Worm (Caenorhabditis elegans) whole organism, L4 larva: ENCODE measurements around the gene dhps-1.

ENCODE experiments used
- D1046.2 ChIP-seq: fragments of 200-800 bp; sonication (Bioruptor generic); IDR thresholded peaks from 2 replicates; pipeline ENCODE4 v1.3.6; 2022; ENCODE audit warnings: missing genetic modification characterization, missing compliant biosample characterization
- F49E8.2 ChIP-seq: sonication (generic microtip); optimal IDR thresholded peaks from 2 replicates; lab custom pipeline; 2016; ENCODE audit warnings: missing compliant biosample characterization, mild to moderate bottlenecking, missing genetic modification characterization, borderline replicate concordance
- R02D3.7 ChIP-seq: fragments of 150-350 bp; sonication (generic microtip); optimal IDR thresholded peaks from 3 replicates; lab custom pipeline; 2014; ENCODE audit warnings: missing biosample characterization, missing genetic modification characterization
- T20F7.1 ChIP-seq: fragments of 200-800 bp; sonication (Bioruptor generic); optimal IDR thresholded peaks from 2 replicates; lab custom pipeline; 2018; ENCODE audit warnings: mild to moderate bottlenecking, missing genetic modification characterization, missing compliant biosample characterization
- T26A8.4 ChIP-seq: fragments of 200-800 bp; sonication (Bioruptor generic); IDR thresholded peaks from 2 replicates; pipeline ENCODE4 v1.3.6; 2022; ENCODE audit warnings: missing genetic modification characterization, missing compliant biosample characterization
- Y48G9A.11 ChIP-seq: fragments of 200-800 bp; sonication (Bioruptor generic); IDR thresholded peaks from 2 replicates; pipeline ENCODE4 v1.3.6; 2022; ENCODE audit warnings: missing genetic modification reagents, missing genetic modification characterization, missing compliant biosample characterization
- aha-1 ChIP-seq: fragments of 150-350 bp; peaks from one replicate; lab custom pipeline; 2014; ENCODE audit warnings: missing biosample characterization, missing genetic modification characterization
- arid-1 ChIP-seq: fragments of 200-800 bp; sonication (Bioruptor generic); conservative IDR thresholded peaks from 2 replicates; pipeline ENCODE4 v1.3.6; 2022; ENCODE audit warnings: missing genetic modification reagents, missing genetic modification characterization, missing compliant biosample characterization
- ceh-82 ChIP-seq: sonication (generic microtip); optimal IDR thresholded peaks from 2 replicates; lab custom pipeline; 2017; ENCODE audit warnings: missing biosample characterization, missing genetic modification characterization
- ces-1 ChIP-seq: fragments of 150-350 bp; sonication (generic microtip); optimal IDR thresholded peaks from 4 replicates; lab custom pipeline; 2014; ENCODE audit warnings: missing biosample characterization, missing genetic modification reagents, missing genetic modification characterization
- ctbp-1 ChIP-seq: fragments of 200-800 bp; sonication (Bioruptor generic); IDR thresholded peaks from 2 replicates; pipeline ENCODE4 v1.3.6; 2022; ENCODE audit warnings: missing genetic modification reagents, missing genetic modification characterization, missing compliant biosample characterization
- daf-16 ChIP-seq, 3 experiments: sonication (generic microtip); optimal IDR thresholded peaks; 2 replicates each; lab custom pipeline; 2016 to 2017; ENCODE audit warnings: missing genetic modification characterization in 3 of 3, missing genetic modification reagents in 3 of 3, mild to moderate bottlenecking in 2 of 3, missing compliant biosample characterization in 2 of 3, missing biosample characterization in 1 of 3, moderate library complexity in 1 of 3
- daf-8 ChIP-seq: fragments of 200-800 bp; sonication (Bioruptor generic); IDR thresholded peaks from 2 replicates; pipeline ENCODE4 v1.3.6; 2022; ENCODE audit warnings: missing genetic modification characterization, missing compliant biosample characterization
- duxl-1 ChIP-seq: sonication (generic microtip); optimal IDR thresholded peaks from 2 replicates; lab custom pipeline; 2016; ENCODE audit warnings: mild to moderate bottlenecking, missing genetic modification characterization, moderate library complexity, missing compliant biosample characterization; ENCODE audit not compliant: poor library complexity
- dve-1 ChIP-seq: sonication (generic microtip); optimal IDR thresholded peaks from 2 replicates; lab custom pipeline; 2017; ENCODE audit warnings: antibody characterized with exemption, mild to moderate bottlenecking, missing genetic modification characterization, missing compliant biosample characterization; ENCODE audit not compliant: insufficient read depth
- egl-27 ChIP-seq: sonication (generic microtip); optimal IDR thresholded peaks from 3 replicates; lab custom pipeline; 2017; ENCODE audit warnings: missing biosample characterization, missing genetic modification reagents, missing genetic modification characterization
- hif-1 ChIP-seq, 2 experiments: sonication (generic microtip); optimal IDR thresholded peaks; 2 replicates each; lab custom pipeline; 2016 to 2017; ENCODE audit warnings: missing compliant biosample characterization in 2 of 2, missing genetic modification characterization in 2 of 2, missing genetic modification reagents in 2 of 2, missing genotype in 2 of 2, mild to moderate bottlenecking in 1 of 2
- hlh-11 ChIP-seq: fragments of 200-800 bp; sonication (Bioruptor generic); optimal IDR thresholded peaks from 2 replicates; lab custom pipeline; 2018; ENCODE audit warnings: mild to moderate bottlenecking, missing genetic modification characterization, missing compliant biosample characterization
- jun-1 ChIP-seq: fragments of 150-350 bp; optimal IDR thresholded peaks from 2 replicates; lab custom pipeline; 2014; ENCODE audit warnings: missing biosample characterization, missing genetic modification reagents, missing genetic modification characterization
- lim-7 ChIP-seq: fragments of 200-800 bp; sonication (Bioruptor generic); IDR thresholded peaks from 2 replicates; pipeline ENCODE4 v1.3.6; 2022; ENCODE audit warnings: missing genetic modification characterization, missing compliant biosample characterization
- lin-13 ChIP-seq: fragments of 150-350 bp; optimal IDR thresholded peaks from 2 replicates; lab custom pipeline; 2014; ENCODE audit warnings: missing biosample characterization, missing genetic modification reagents, missing genetic modification characterization
- lin-38 ChIP-seq: fragments of 200-800 bp; sonication (Bioruptor generic); IDR thresholded peaks from 2 replicates; pipeline ENCODE4 v1.3.6; 2022; ENCODE audit warnings: missing genetic modification reagents, missing genetic modification characterization, missing compliant biosample characterization
- lin-39 ChIP-seq: fragments of 150-350 bp; optimal IDR thresholded peaks from 2 replicates; lab custom pipeline; 2014; ENCODE audit warnings: missing biosample characterization, missing genetic modification reagents, missing genetic modification characterization
- lsy-2 ChIP-seq, 2 experiments: fragments of 150-350 bp in 1 of 2; sonication (generic microtip) in 1 of 2; optimal IDR thresholded peaks; 2 replicates each; lab custom pipeline; 2014 to 2017; ENCODE audit warnings: missing biosample characterization in 2 of 2, missing genetic modification characterization in 2 of 2
- madf-5 ChIP-seq, 2 experiments: fragments of 200-800 bp; sonication (Bioruptor generic); IDR thresholded peaks; 2 replicates each; pipeline ENCODE4 v1.3.6; 2022; ENCODE audit warnings: missing compliant biosample characterization in 2 of 2, missing genetic modification characterization in 2 of 2
- mdt-29 ChIP-seq: fragments of 200-800 bp; sonication (Bioruptor generic); IDR thresholded peaks from 2 replicates; pipeline ENCODE4 v1.3.6; 2022; ENCODE audit warnings: missing genetic modification reagents, missing genetic modification characterization, missing compliant biosample characterization
- mes-2 ChIP-seq: sonication (generic microtip); optimal IDR thresholded peaks from 2 replicates; lab custom pipeline; 2016; ENCODE audit warnings: missing genotype, mild to moderate bottlenecking, missing genetic modification characterization, missing compliant biosample characterization; ENCODE audit not compliant: poor library complexity, severe bottlenecking
- mxl-2 ChIP-seq: fragments of 200-800 bp; sonication (Bioruptor generic); conservative IDR thresholded peaks from 2 replicates; pipeline ENCODE4 v1.3.6; 2022; ENCODE audit warnings: missing genetic modification reagents, missing genetic modification characterization, missing compliant biosample characterization
- nhr-102 ChIP-seq: sonication (generic microtip); optimal IDR thresholded peaks from 2 replicates; lab custom pipeline; 2016; ENCODE audit warnings: mild to moderate bottlenecking, missing genetic modification characterization, moderate library complexity, missing compliant biosample characterization
- nhr-28 ChIP-seq: fragments of 150-350 bp; optimal IDR thresholded peaks from 2 replicates; lab custom pipeline; 2014; ENCODE audit warnings: missing biosample characterization, missing genetic modification characterization
- nhr-42 ChIP-seq: fragments of 200-800 bp; sonication (Bioruptor generic); IDR thresholded peaks from 2 replicates; pipeline ENCODE4 v1.3.6; 2022; ENCODE audit warnings: missing genetic modification characterization, missing compliant biosample characterization
- nhr-48 ChIP-seq: sonication (generic microtip); optimal IDR thresholded peaks from 2 replicates; lab custom pipeline; 2016; ENCODE audit warnings: mild to moderate bottlenecking, missing genetic modification characterization, missing compliant biosample characterization
- nhr-77 ChIP-seq: fragments of 150-350 bp; optimal IDR thresholded peaks from 2 replicates; lab custom pipeline; 2014; ENCODE audit warnings: missing biosample characterization, missing genetic modification characterization
- pqm-1 ChIP-seq: sonication (generic microtip); optimal IDR thresholded peaks from 2 replicates; lab custom pipeline; 2017; ENCODE audit warnings: missing biosample characterization, missing genetic modification characterization
- rbr-2 ChIP-seq: sonication (generic microtip); optimal IDR thresholded peaks from 2 replicates; lab custom pipeline; 2016; ENCODE audit warnings: missing genotype, missing genetic modification characterization, missing compliant biosample characterization
- saeg-2 ChIP-seq: fragments of 200-800 bp; sonication (Bioruptor generic); IDR thresholded peaks from 2 replicates; pipeline ENCODE4 v1.3.6; 2022; ENCODE audit warnings: missing genetic modification reagents, missing genetic modification characterization, missing compliant biosample characterization
- sdz-12 ChIP-seq: fragments of 200-800 bp; sonication (Bioruptor generic); optimal IDR thresholded peaks from 2 replicates; lab custom pipeline; 2018; ENCODE audit warnings: mild to moderate bottlenecking, missing genetic modification characterization, missing compliant biosample characterization
- skn-1 ChIP-seq: fragments of 150-350 bp; optimal IDR thresholded peaks from 2 replicates; lab custom pipeline; 2014; ENCODE audit warnings: missing biosample characterization, missing genetic modification characterization
- snpc-1.2 ChIP-seq: fragments of 200-800 bp; sonication (Bioruptor generic); IDR thresholded peaks from 2 replicates; pipeline ENCODE4 v1.3.6; 2022; ENCODE audit warnings: missing genetic modification reagents, missing genetic modification characterization, missing compliant biosample characterization
- spr-3 ChIP-seq: fragments of 200-800 bp; sonication (Bioruptor generic); optimal IDR thresholded peaks from 2 replicates; lab custom pipeline; 2018; ENCODE audit warnings: mild to moderate bottlenecking, missing genetic modification characterization, missing compliant biosample characterization
- tag-97 ChIP-seq: fragments of 200-800 bp; sonication (Bioruptor generic); IDR thresholded peaks from 2 replicates; pipeline ENCODE4 v1.3.6; 2022; ENCODE audit warnings: missing genetic modification characterization, missing compliant biosample characterization
- tra-1 ChIP-seq: fragments of 200-800 bp; sonication (Bioruptor generic); IDR thresholded peaks from 2 replicates; pipeline ENCODE4 v1.3.6; 2022; ENCODE audit warnings: missing genetic modification reagents, missing genetic modification characterization, missing compliant biosample characterization
- unc-130 ChIP-seq: sonication (generic microtip); optimal IDR thresholded peaks from 2 replicates; lab custom pipeline; 2016; ENCODE audit warnings: missing genetic modification reagents, missing genetic modification characterization, missing compliant biosample characterization
- unc-62 ChIP-seq, 3 experiments: fragments of 150-350 bp in 1 of 3; sonication (generic microtip); optimal IDR thresholded peaks in 2 of 3; peaks in 1 of 3; 1 replicate in 1 of 3; 2 replicates in 2 of 3; lab custom pipeline; 2014 to 2017; ENCODE audit warnings: missing biosample characterization in 3 of 3, missing genetic modification characterization in 3 of 3, missing genetic modification reagents in 3 of 3, missing genotype in 1 of 3
- zag-1 ChIP-seq: fragments of 150-350 bp; optimal IDR thresholded peaks from 2 replicates; lab custom pipeline; 2014; ENCODE audit warnings: missing biosample characterization, missing genetic modification characterization
- zip-11 ChIP-seq: fragments of 200-800 bp; sonication (Bioruptor generic); IDR thresholded peaks from 2 replicates; pipeline ENCODE4 v1.3.6; 2022; ENCODE audit warnings: missing genetic modification characterization, missing compliant biosample characterization

Gene dhps-1

DNA sequence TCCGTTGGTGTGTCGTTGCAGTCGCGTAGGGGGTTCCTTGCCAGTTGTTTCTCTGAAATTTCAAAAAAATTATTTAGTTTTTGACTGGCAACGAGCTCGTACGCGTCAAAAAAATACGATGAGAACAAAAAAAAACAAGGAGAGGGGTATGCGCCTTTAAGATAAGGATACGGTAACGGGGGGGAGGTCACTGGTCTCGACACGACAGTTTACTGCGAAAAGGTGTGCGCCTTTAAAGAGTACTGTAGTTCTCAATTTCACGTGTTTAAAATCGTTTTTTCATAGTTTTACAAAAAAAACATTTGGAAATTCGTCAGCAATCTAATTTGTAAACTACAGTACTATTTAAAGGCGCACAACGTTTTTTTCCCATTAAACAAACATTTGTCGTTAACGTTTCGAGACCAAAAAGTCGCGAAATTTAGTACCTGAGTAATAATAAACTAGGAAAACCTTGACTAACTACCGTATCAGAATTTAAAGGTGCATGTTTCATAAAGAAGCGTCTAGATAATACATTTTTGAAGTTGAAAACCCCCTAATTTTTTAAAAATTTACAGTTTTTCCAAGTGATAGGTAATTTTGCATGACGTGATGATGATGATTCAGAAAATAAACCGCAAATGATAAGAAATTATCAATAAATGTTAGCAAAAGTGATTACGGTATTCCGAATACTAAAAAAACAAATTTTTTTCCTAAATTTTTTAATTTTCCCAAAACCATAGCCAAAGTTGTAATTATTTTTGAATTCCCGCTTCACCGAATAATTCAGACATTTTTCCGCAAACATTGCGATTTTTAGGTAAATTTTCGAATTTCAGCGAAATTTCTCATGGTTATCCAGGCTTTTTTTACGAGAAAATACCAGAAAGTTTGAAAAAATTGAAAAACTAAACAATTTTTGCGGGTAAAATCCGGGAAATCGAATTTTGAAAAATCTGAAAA lies 18.5 kb upstream of the dhps-1 start:
- peak; percentile 67 for TF ChIP-seq T26A8.4 (GFP tag; lab: Robert Waterston, UW)
- TF ChIP-seq lin-39 (tag; lab: Kevin White, UChicago): peak; percentile 38
- TF ChIP-seq sdz-12: peak; percentile 24
- no peak for TF ChIP-seq ces-1 (GFP tag; lab: Kevin White, UChicago)
- 0 out of 2 replicates have a peak, but pooled peaks have one; percentile 53 for TF ChIP-seq tag-97
- TF ChIP-seq saeg-2 (GFP tag; lab: Robert Waterston, UW): peak; percentile 40; the same call in 1 of the 2 replicates
- TF ChIP-seq nhr-28 (tag; lab: Kevin White, UChicago): no peak
- TF ChIP-seq T20F7.1: peak; percentile 25
- TF ChIP-seq jun-1 (tag; lab: Kevin White, UChicago): no peak
- TF ChIP-seq D1046.2: 0 out of 2 replicates have a peak, but pooled peaks have one; percentile 68
- peak in 1 of 2 experiments; percentile 64 for TF ChIP-seq lsy-2 (tag; optimal IDR thresholded peaks at IDR 0.05; lab: Kevin White, UChicago)
- TF ChIP-seq Y48G9A.11 (GFP tag; lab: Robert Waterston, UW): peak; percentile 35; the same call in 1 of the 2 replicates
- no peak for TF ChIP-seq zag-1 (tag; lab: Kevin White, UChicago)
- TF ChIP-seq hif-1 (tag; optimal IDR thresholded peaks at IDR 0.05; lab: Kevin White, UChicago): peak in 1 of 2 experiments; percentile 32
- TF ChIP-seq tra-1 (GFP tag; lab: Robert Waterston, UW): peak; percentile 54; the same call in 1 of the 2 replicates
- TF ChIP-seq R02D3.7 (tag; lab: Kevin White, UChicago): no peak
- peak; percentile 23 for TF ChIP-seq lin-13 (GFP tag; lab: Kevin White, UChicago)
- no peak for TF ChIP-seq spr-3 (GFP tag; lab: Kevin White, UChicago)
- peak; percentile 4; the same call in 1 of the 2 replicates for TF ChIP-seq zip-11 (GFP tag; lab: Robert Waterston, UW)
- peak; percentile 8 for TF ChIP-seq dve-1 (tag; lab: Kevin White, UChicago)
- TF ChIP-seq daf-16 (GFP tag; optimal IDR thresholded peaks at IDR 0.05; lab: Kevin White, UChicago): peak in 1 of 2 experiments; percentile 24
- TF ChIP-seq daf-16 (tag; optimal IDR thresholded peaks at IDR 0.05; lab: Kevin White, UChicago): peak; percentile 68
- TF ChIP-seq mxl-2: no peak
- TF ChIP-seq skn-1: no peak
- TF ChIP-seq nhr-48 (tag; lab: Kevin White, UChicago): peak; percentile 34
- TF ChIP-seq rbr-2 (tag; lab: Kevin White, UChicago): peak; percentile 41
- TF ChIP-seq ceh-82 (tag; lab: Kevin White, UChicago): no peak
- no peak for TF ChIP-seq egl-27
- TF ChIP-seq mdt-29 (GFP tag; lab: Robert Waterston, UW): peak; percentile 37; the same call in 1 of the 2 replicates
- TF ChIP-seq mes-2 (tag; lab: Kevin White, UChicago): peak; percentile 41
- TF ChIP-seq F49E8.2 (tag; lab: Kevin White, UChicago): no peak
- peak; percentile 96 for TF ChIP-seq aha-1 (tag; lab: Kevin White, UChicago)
- TF ChIP-seq ctbp-1: peak; percentile 6
- TF ChIP-seq lin-38 (GFP tag; lab: Robert Waterston, UW): peak; percentile 45
- peak; percentile 63 for TF ChIP-seq nhr-102 (tag; lab: Kevin White, UChicago)
- 0 out of 2 replicates have a peak, but pooled peaks have one; percentile 33 for TF ChIP-seq snpc-1.2
- no peak for TF ChIP-seq daf-8
- peak; percentile 4 for TF ChIP-seq unc-130 (GFP tag; lab: Kevin White, UChicago)
- no peak for TF ChIP-seq lim-7 (GFP tag; lab: Robert Waterston, UW)
- peak; percentile 69 for TF ChIP-seq nhr-77 (tag; lab: Kevin White, UChicago)
- TF ChIP-seq unc-62 (GFP tag; optimal IDR thresholded peaks at IDR 0.05 in 1 of 2; lab: Kevin White, UChicago): no peak
- no peak for TF ChIP-seq unc-62 (tag; optimal IDR thresholded peaks at IDR 0.05; lab: Kevin White, UChicago)
- TF ChIP-seq arid-1 (GFP tag; lab: Robert Waterston, UW): peak; percentile 62; the same call in 1 of the 2 replicates
- 0 out of 4 replicates have a peak, but pooled peaks of 1 of the 2 experiments have one; percentile 59 for TF ChIP-seq madf-5 (GFP tag; IDR thresholded peaks at IDR 0.05; lab: Robert Waterston, UW)
- peak; percentile 15 for TF ChIP-seq pqm-1 (tag; lab: Kevin White, UChicago)
- peak; percentile 19 for TF ChIP-seq duxl-1 (tag; lab: Kevin White, UChicago)
- peak; percentile 50 for TF ChIP-seq hlh-11 (tag; lab: Kevin White, UChicago)
- TF ChIP-seq nhr-42: peak; percentile 49
